Worm (Caenorhabditis elegans) whole organism, L4 larva: ENCODE results near the gene F34D10.4.

ENCODE experiments used
- aha-1 ChIP-seq: fragments of 150-350 bp; peaks from one replicate; lab custom pipeline; 2014; ENCODE audit warnings: missing biosample characterization, missing genetic modification characterization
- ama-1 ChIP-seq: fragments of 150-350 bp; optimal IDR thresholded peaks from 2 replicates; lab custom pipeline; 2014; ENCODE audit warnings: inconsistent platforms, mixed read lengths
- egl-27 ChIP-seq: sonication (generic microtip); optimal IDR thresholded peaks from 3 replicates; lab custom pipeline; 2017; ENCODE audit warnings: missing biosample characterization, missing genetic modification reagents, missing genetic modification characterization
- lir-3 ChIP-seq: sonication (generic microtip); optimal IDR thresholded peaks from 2 replicates; lab custom pipeline; 2016; ENCODE audit warnings: mild to moderate bottlenecking, missing genetic modification characterization, missing compliant biosample characterization
- nhr-102 ChIP-seq: sonication (generic microtip); optimal IDR thresholded peaks from 2 replicates; lab custom pipeline; 2016; ENCODE audit warnings: mild to moderate bottlenecking, missing genetic modification characterization, moderate library complexity, missing compliant biosample characterization
- nhr-6 ChIP-seq: fragments of 150-350 bp; optimal IDR thresholded peaks from 2 replicates; lab custom pipeline; 2014; ENCODE audit warnings: missing biosample characterization, missing genetic modification characterization
- nhr-76 ChIP-seq: fragments of 150-350 bp; optimal IDR thresholded peaks from 2 replicates; lab custom pipeline; 2014; ENCODE audit warnings: missing biosample characterization, missing genetic modification characterization
- pha-4 ChIP-seq, 2 experiments: fragments of 150-350 bp in 1 of 2; fragments of 200-800 bp in 1 of 2; sonication (Bioruptor generic) in 1 of 2; IDR thresholded peaks in 1 of 2; optimal IDR thresholded peaks in 1 of 2; 2 replicates each; pipeline versions ENCODE4 v1.3.6 to Lab custom; 2014 to 2022; ENCODE audit warnings: missing genetic modification characterization in 2 of 2, missing genetic modification reagents in 2 of 2, missing biosample characterization in 1 of 2, missing compliant biosample characterization in 1 of 2
- snpc-4 ChIP-seq: fragments of 150-350 bp; optimal IDR thresholded peaks from 2 replicates; lab custom pipeline; 2014; ENCODE audit warnings: missing biosample characterization, missing genetic modification characterization
- unc-62 ChIP-seq, 3 experiments: fragments of 150-350 bp in 1 of 3; sonication (generic microtip); optimal IDR thresholded peaks in 2 of 3; peaks in 1 of 3; 1 replicate in 1 of 3; 2 replicates in 2 of 3; lab custom pipeline; 2014 to 2017; ENCODE audit warnings: missing biosample characterization in 3 of 3, missing genetic modification characterization in 3 of 3, missing genetic modification reagents in 3 of 3, missing genotype in 1 of 3

ce11 chrIII:3764043-3764442, 27.6 kb downstream of the F34D10.4 start:
- TF ChIP-seq ama-1 (lab: Kevin White, UChicago) (no peak), unc-62 (GFP tag; optimal IDR thresholded peaks at IDR 0.05 in 1 of 2; lab: Kevin White, UChicago) (no peak), unc-62 (tag; optimal IDR thresholded peaks at IDR 0.05; lab: Kevin White, UChicago) (no peak), pha-4 (GFP tag; IDR thresholded peaks at IDR 0.05; lab: Robert Waterston, UW) (no peak), pha-4 (tag; optimal IDR thresholded peaks at IDR 0.05; lab: Kevin White, UChicago) (no peak), nhr-6 (tag; lab: Kevin White, UChicago) (no peak), snpc-4 (no peak), lir-3 (tag; lab: Kevin White, UChicago) (no peak), egl-27 (tag; lab: Kevin White, UChicago) (no peak), nhr-76 (tag; lab: Kevin White, UChicago) (no peak), aha-1 (no peak), nhr-102 (tag; lab: Kevin White, UChicago) (no peak)
